Worm (Caenorhabditis elegans): ENCODE results near the gene cyp-33D1.

Gene cyp-33D1

DNA sequence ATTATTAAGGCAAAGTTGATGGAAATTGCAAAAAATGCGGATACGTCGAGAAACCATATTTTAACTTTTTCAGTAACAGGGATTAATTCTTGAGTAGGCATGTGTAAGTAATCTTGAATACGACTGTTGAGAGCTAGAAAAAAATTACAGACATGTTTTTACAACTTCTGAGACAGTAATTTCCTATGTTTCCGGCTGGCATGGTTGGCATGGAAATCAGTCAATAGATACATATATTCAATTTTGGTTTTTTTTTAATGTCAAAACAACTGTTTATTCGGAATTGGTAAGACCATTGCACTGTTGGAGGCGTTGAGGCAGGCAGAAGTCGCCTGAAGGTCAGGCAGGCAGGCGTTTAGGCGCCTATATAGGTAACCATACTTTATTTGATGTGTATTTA is 22.3 kb downstream of the cyp-33D1 start, which contains the start of gene str-254:
str-254 (minus strand) TSS at position 101 of the 400 bp plus-strand sequence.
- TF ChIP-seq unc-62 (GFP tag; optimal IDR thresholded peaks at IDR 0.05) = no peak

DNA sequence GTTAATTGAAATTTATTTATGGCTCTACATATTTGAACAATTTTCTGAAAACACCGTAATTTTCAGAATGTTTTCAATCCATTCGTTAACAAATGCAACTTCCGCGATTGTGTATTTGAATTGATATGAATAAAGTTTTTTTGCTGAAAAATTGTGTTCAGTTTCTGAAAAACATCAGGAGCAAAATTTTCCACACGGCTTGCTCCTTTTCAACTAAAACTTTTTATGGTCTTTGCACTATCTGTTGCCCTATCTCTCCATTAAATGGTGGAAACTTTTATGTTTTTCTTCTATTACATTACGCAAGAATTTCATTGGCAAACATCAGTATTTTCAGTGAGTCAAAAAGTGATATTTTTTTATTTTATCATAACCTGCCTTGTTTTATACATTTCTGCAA is 26.9 kb downstream of the cyp-33D1 start, which contains the start of gene F10A3.4:
F10A3.4 (plus strand) TSS at position 301 of the 400 bp plus-strand sequence.
- no peak for TF ChIP-seq unc-62 (GFP tag; optimal IDR thresholded peaks at IDR 0.05)

DNA sequence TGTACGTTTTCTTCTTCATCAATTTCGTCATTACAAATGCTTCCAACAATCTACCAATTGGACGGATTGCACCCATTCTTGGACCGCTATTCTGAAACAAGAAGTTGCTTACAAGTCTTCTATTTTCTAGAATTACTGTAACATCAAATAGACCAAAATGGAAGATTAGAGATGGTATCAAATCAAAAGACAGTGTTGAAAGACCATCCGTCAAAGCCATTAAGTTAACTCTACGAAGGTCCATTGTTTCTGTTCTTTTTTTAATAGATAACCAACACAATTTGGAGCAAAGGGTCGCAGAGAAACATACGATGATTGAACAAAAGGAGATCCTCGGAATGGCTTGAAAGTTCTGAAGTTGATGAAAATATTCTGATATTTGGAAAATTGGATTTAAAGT is 30.6 kb downstream of the cyp-33D1 start:
- no peak for TF ChIP-seq unc-62 (GFP tag; optimal IDR thresholded peaks at IDR 0.05)

DNA sequence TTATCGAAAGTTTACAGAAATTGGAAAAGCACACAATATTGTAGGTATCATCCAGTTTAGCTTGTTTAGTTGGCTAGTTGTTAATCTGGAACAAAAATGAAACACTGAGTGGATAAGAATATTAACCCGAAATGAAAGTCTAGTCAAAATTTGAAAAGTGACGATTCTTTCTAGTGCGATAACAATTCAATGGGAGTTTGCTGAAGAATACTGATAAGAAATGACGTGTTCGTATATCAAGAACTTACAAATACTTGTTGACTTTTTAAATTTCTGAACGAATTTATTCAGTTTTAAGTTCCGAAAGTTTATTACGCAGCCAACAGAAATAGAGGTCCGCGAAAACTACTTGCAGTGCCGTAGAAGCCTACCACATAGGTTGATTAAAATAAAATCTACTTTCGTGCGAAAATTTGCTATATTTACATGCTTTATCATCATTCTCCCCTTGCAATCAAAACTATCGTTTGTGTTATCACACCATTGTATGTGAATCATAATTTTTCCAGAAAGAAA is 32.5 kb downstream of the cyp-33D1 start, which contains the start of gene fbxa-88:
fbxa-88 (minus strand) TSS at position 51 of the 516 bp plus-strand sequence.
- no peak for TF ChIP-seq unc-62 (GFP tag; optimal IDR thresholded peaks at IDR 0.05)

DNA sequence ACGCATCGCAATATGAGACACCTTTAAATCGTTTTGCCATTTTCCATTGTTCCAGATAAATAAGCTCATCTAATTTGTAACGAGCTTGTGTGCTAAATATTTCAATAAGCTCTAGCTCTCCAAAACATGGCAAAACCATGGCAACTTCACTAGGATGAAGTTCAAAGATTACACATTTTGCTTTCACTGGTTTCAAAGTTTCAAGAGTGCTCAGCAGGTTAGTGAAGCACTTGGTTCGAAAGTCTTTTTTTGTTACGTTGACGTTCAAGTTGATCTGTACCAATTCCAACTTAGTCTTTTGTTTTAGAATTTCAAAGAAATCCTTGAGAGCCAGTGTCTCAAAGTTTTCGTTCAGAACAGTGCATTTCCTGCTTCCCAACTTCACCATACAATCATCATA is 33.3 kb downstream of the cyp-33D1 start, which contains the start of gene fbxa-18:
fbxa-18 (plus strand) TSS at position 301 of the 400 bp plus-strand sequence.
- TF ChIP-seq unc-62 (GFP tag; optimal IDR thresholded peaks at IDR 0.05) = no peak

DNA sequence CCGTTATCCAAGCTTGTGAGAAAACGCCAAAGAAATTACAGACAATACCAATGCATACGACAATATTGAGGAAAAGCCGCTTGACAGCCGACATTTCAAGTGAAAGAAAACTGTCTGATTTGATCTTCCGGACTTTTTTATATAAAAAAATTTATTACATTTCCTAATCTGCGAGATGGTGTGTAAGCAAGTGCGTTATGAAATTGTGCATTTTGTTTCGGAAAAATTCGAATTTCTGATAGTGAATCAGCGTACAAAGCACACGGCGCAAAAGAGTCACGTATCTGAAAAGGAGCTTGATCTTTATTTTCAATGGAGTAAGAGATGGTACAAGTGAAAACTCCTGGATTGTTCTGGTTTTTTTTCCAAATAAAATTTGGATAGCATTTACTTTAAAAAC is 34.6 kb downstream of the cyp-33D1 start, which contains the start of gene clc-32:
clc-32 (minus strand) TSS at position 101 of the 400 bp plus-strand sequence.
- no peak for TF ChIP-seq unc-62 (GFP tag; optimal IDR thresholded peaks at IDR 0.05)

DNA sequence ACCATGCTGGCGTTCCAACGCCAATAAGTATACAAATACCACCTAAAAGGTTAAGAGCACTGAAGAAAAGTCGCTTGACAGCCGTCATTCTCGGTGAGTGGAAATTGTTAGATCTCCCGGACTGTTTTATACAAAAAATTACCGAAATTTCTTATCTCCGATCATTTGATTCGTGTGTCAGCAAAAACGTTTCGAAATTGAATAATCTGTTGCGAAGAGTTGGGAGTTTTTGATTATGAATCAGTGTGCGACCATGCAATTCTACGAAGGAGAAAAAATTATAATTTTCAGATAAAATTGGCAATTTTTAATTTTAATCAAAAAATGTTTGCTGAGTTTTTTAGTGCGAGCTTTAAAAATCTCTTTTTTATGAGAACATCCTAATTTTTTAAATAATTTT is 36.1 kb downstream of the cyp-33D1 start, which contains the start of gene clc-11:
clc-11 (minus strand) TSS at position 101 of the 400 bp plus-strand sequence.
- TF ChIP-seq unc-62 (GFP tag; optimal IDR thresholded peaks at IDR 0.05) = no peak

DNA sequence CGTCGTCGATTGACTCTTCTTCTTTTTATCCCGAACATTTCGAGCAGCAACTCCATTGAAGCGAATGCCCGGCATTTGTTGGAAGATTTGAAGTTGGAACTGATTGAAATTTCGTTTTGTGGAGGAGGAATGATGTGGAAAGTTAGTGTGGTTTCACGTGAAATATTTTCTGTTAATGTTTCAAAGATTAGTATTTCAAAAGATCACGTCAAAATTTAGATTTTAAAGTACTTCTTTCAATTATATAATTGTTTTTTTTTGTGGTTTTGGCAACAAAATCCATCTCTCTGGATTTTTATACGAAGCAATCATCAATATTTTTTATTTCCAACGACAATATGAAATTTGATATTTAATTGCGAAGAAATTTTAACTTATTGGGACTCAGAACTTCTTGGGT is 38.6 kb downstream of the cyp-33D1 start, which contains the start of gene F44G3.7:
F44G3.7 (minus strand) TSS at position 101 of the 400 bp plus-strand sequence.
- TF ChIP-seq unc-62 (GFP tag; optimal IDR thresholded peaks at IDR 0.05) = no peak

DNA sequence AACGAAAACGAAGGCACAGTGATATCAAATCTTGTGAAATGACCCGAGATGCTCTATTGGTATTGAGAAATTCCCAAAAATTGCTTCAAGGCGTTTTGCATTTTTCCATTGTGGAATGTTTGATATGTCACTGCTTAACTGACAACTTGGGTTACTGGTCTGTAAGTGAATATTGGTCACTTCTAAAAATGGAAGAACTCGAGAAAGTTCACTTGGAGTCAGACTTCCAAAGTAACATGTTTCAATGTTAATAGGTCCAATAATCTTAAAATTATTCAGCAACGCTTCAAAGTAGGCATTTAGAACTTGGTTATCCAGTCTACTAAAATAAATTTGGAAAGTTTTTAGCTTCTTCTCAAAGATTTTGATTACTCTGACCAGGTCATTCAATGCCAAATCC is 43.0 kb downstream of the cyp-33D1 start, which contains the start of gene fbxa-144:
fbxa-144 (minus strand) TSS at position 101 of the 400 bp plus-strand sequence.
- TF ChIP-seq unc-62 (GFP tag; optimal IDR thresholded peaks at IDR 0.05) = no peak

DNA sequence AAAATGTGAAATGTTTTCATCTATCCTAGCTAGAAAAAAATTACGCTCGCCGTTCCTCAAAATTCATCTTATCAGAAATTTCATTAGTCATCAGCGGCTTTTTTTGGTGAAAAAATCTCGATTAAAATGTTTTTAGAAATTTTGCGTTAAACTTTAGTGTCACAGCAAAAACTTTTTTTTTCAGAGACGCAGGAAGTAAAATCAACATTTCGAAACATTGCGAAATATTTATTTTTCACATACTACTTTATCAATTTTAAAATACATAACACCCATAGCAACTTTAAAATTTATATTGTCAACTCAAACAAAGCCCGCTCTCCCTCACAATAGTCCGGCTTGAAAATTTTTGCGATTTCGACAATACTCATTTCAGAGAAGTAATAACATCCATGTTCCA is 43.4 kb downstream of the cyp-33D1 start:
- no peak for TF ChIP-seq unc-62 (GFP tag; optimal IDR thresholded peaks at IDR 0.05)

DNA sequence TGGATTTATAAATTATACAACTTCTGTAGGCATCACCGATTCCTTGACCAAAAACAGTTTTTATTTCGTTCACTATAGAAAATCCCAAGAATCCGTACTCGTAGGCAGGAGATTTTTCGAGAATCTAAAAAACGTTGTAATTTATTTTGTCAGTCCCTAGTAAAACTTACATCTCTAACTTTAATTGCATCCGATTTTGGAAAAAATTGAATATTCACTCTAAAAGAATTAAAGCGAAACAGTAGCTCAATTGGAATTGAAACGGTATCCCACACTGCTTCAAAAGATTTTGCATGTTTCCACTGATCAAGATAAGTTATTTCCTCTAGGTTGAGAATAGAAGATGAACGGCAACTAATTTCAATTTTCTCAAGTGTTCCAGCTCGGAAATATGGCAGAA is 44.4 kb downstream of the cyp-33D1 start, which contains the start of gene fbxa-142:
fbxa-142 (minus strand) TSS at position 101 of the 400 bp plus-strand sequence.
- TF ChIP-seq unc-62 (GFP tag; optimal IDR thresholded peaks at IDR 0.05) = no peak

DNA sequence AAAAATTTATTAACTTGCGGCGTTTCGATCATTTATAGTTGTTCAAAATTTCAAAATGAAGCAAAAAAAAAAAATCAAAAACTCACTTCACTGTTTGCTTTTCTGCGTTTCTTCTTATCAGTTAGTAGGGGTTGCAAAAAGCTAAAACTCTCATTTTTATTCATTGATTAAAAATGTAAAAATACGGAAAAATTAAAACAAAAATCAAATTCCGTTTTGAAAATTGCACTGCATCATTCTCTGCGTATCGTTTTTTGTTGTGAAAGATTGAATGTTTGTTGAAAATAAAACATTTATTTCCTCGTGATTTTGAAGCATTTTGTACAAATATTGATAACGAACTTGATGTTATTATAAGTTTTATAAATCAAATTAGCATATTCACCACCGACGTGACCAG is 46.5 kb downstream of the cyp-33D1 start:
- no peak for TF ChIP-seq unc-62 (GFP tag; optimal IDR thresholded peaks at IDR 0.05)

DNA sequence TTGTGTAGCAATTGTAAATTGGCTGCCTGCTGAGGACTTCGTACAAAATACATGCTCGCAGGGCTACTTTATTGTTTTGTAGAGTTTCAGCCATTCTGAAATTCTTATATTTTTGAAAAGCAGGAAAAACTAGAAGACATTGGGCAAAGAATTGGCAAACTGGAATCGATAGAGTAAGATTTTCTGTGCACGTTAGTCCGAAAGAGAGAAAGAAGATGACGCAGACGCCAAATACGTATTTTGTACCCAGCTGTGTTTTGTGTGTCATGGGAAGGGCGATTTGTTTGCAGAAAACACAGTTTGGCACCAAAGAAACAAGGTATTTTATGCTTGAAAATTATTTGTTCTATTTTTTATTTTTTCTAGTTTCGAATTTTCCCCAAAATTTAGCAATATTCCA is 48.3 kb downstream of the cyp-33D1 start, which contains the start of gene fbxa-143:
fbxa-143 (minus strand) TSS at position 101 of the 400 bp plus-strand sequence.
- no peak for TF ChIP-seq unc-62 (GFP tag; optimal IDR thresholded peaks at IDR 0.05)

DNA sequence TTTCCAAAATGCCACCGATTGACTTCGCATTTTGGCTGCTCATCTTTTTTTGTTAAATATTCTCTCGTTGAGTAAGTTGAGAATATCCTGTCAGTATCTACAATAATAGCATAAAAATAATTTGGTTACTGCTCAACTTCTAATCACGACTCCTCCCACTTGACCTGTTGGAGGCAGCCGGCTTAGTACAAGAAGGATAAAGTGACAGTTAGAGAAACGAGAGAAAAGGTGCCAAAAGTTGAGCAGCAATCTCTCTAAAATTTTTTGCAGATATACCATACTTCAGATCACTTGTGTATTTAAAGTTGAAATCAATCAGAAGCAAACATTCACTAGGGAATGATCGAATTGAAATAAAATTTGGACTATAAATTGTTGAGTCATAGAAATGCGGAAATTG is 50.9 kb downstream of the cyp-33D1 start, which contains the start of gene nhr-111:
nhr-111 (minus strand) TSS at position 101 of the 400 bp plus-strand sequence.
- no peak for TF ChIP-seq unc-62 (GFP tag; optimal IDR thresholded peaks at IDR 0.05)

Measured in whole organism, dauer.